Worm (Caenorhabditis elegans) whole organism, L4 larva: Measurements from ENCODE around the gene spp-27.

Experiments
- D1046.2 ChIP-seq: fragments of 200-800 bp; sonication (Bioruptor generic); IDR thresholded peaks from 2 replicates; pipeline ENCODE4 v1.3.6; 2022; ENCODE audit warnings: missing genetic modification characterization, missing compliant biosample characterization
- F10B5.3 ChIP-seq: sonication (generic microtip); optimal IDR thresholded peaks from 2 replicates; lab custom pipeline; 2016; ENCODE audit warnings: mild to moderate bottlenecking, missing genetic modification characterization, missing compliant biosample characterization
- F26F4.8 ChIP-seq: fragments of 200-800 bp; sonication (Bioruptor generic); conservative IDR thresholded peaks from 2 replicates; pipeline ENCODE4 v1.3.6; 2022; ENCODE audit warnings: missing genetic modification characterization, missing compliant biosample characterization
- F37D6.2 ChIP-seq: sonication (generic microtip); optimal IDR thresholded peaks from 2 replicates; lab custom pipeline; 2016; ENCODE audit warnings: mild to moderate bottlenecking, missing genetic modification characterization, missing compliant biosample characterization
- T20F7.1 ChIP-seq: fragments of 200-800 bp; sonication (Bioruptor generic); optimal IDR thresholded peaks from 2 replicates; lab custom pipeline; 2018; ENCODE audit warnings: mild to moderate bottlenecking, missing genetic modification characterization, missing compliant biosample characterization
- Y105C5A.15 ChIP-seq: fragments of 200-800 bp; sonication (Bioruptor generic); IDR thresholded peaks from 2 replicates; pipeline ENCODE4 v1.3.6; 2022; ENCODE audit warnings: missing genetic modification characterization, missing compliant biosample characterization
- aha-1 ChIP-seq: fragments of 150-350 bp; peaks from one replicate; lab custom pipeline; 2014; ENCODE audit warnings: missing biosample characterization, missing genetic modification characterization
- aly-2 ChIP-seq: sonication (generic microtip); optimal IDR thresholded peaks from 2 replicates; lab custom pipeline; 2018; ENCODE audit warnings: missing biosample characterization, missing genetic modification characterization
- ama-1 ChIP-seq: fragments of 150-350 bp; optimal IDR thresholded peaks from 2 replicates; lab custom pipeline; 2014; ENCODE audit warnings: inconsistent platforms, mixed read lengths
- ceh-20 ChIP-seq: fragments of 200-800 bp; sonication (Bioruptor generic); IDR thresholded peaks from 2 replicates; pipeline ENCODE4 v1.3.6; 2022; ENCODE audit warnings: missing genetic modification reagents, missing genetic modification characterization, missing compliant biosample characterization
- ceh-28 ChIP-seq: fragments of 150-350 bp; optimal IDR thresholded peaks from 2 replicates; lab custom pipeline; 2014; ENCODE audit warnings: missing biosample characterization, missing genetic modification reagents, missing genetic modification characterization
- ceh-62 ChIP-seq: sonication (generic microtip); optimal IDR thresholded peaks from 2 replicates; lab custom pipeline; 2017; ENCODE audit warnings: missing biosample characterization, missing genetic modification characterization
- ctbp-1 ChIP-seq: fragments of 200-800 bp; sonication (Bioruptor generic); IDR thresholded peaks from 2 replicates; pipeline ENCODE4 v1.3.6; 2022; ENCODE audit warnings: missing genetic modification reagents, missing genetic modification characterization, missing compliant biosample characterization
- daf-12 ChIP-seq: fragments of 150-350 bp; optimal IDR thresholded peaks from 2 replicates; lab custom pipeline; 2014; ENCODE audit warnings: missing biosample characterization, missing genetic modification reagents, missing genetic modification characterization
- daf-16 ChIP-seq, 3 experiments: sonication (generic microtip); optimal IDR thresholded peaks; 2 replicates each; lab custom pipeline; 2016 to 2017; ENCODE audit warnings: missing genetic modification characterization in 3 of 3, missing genetic modification reagents in 3 of 3, mild to moderate bottlenecking in 2 of 3, missing compliant biosample characterization in 2 of 3, missing biosample characterization in 1 of 3, moderate library complexity in 1 of 3
- daf-8 ChIP-seq: fragments of 200-800 bp; sonication (Bioruptor generic); IDR thresholded peaks from 2 replicates; pipeline ENCODE4 v1.3.6; 2022; ENCODE audit warnings: missing genetic modification characterization, missing compliant biosample characterization
- dmd-9 ChIP-seq: fragments of 200-800 bp; sonication (Bioruptor generic); IDR thresholded peaks from 2 replicates; pipeline ENCODE4 v1.3.6; 2022; ENCODE audit warnings: missing genetic modification reagents, missing genetic modification characterization, missing compliant biosample characterization
- dpl-1 ChIP-seq: fragments of 150-350 bp; optimal IDR thresholded peaks from 2 replicates; lab custom pipeline; 2014; ENCODE audit warnings: missing biosample characterization, missing genetic modification reagents, missing genetic modification characterization
- duxl-1 ChIP-seq: sonication (generic microtip); optimal IDR thresholded peaks from 2 replicates; lab custom pipeline; 2016; ENCODE audit warnings: mild to moderate bottlenecking, missing genetic modification characterization, moderate library complexity, missing compliant biosample characterization; ENCODE audit not compliant: poor library complexity
- dve-1 ChIP-seq: sonication (generic microtip); optimal IDR thresholded peaks from 2 replicates; lab custom pipeline; 2017; ENCODE audit warnings: antibody characterized with exemption, mild to moderate bottlenecking, missing genetic modification characterization, missing compliant biosample characterization; ENCODE audit not compliant: insufficient read depth
- fos-1 ChIP-seq: fragments of 150-350 bp; optimal IDR thresholded peaks from 2 replicates; lab custom pipeline; 2014; ENCODE audit warnings: missing biosample characterization, missing genetic modification characterization
- gei-8 ChIP-seq: fragments of 200-800 bp; sonication (Bioruptor generic); optimal IDR thresholded peaks from 2 replicates; lab custom pipeline; 2018; ENCODE audit warnings: mild to moderate bottlenecking, missing genetic modification characterization, missing compliant biosample characterization
- hif-1 ChIP-seq, 2 experiments: sonication (generic microtip); optimal IDR thresholded peaks; 2 replicates each; lab custom pipeline; 2016 to 2017; ENCODE audit warnings: missing compliant biosample characterization in 2 of 2, missing genetic modification characterization in 2 of 2, missing genetic modification reagents in 2 of 2, missing genotype in 2 of 2, mild to moderate bottlenecking in 1 of 2
- hmg-1.1 ChIP-seq: fragments of 200-800 bp; sonication (Bioruptor generic); IDR thresholded peaks from 2 replicates; pipeline ENCODE4 v1.3.6; 2022; ENCODE audit warnings: missing genetic modification reagents, missing genetic modification characterization, missing compliant biosample characterization
- lin-1 ChIP-seq: fragments of 200-800 bp; sonication (Bioruptor generic); IDR thresholded peaks from 2 replicates; pipeline ENCODE4 v1.3.6; 2022; ENCODE audit warnings: missing genetic modification reagents, missing genetic modification characterization, missing compliant biosample characterization
- lin-15B ChIP-seq: fragments of 150-350 bp; sonication (generic microtip); optimal IDR thresholded peaks from 3 replicates; lab custom pipeline; 2014; ENCODE audit warnings: missing biosample characterization, missing genetic modification characterization
- lir-3 ChIP-seq: sonication (generic microtip); optimal IDR thresholded peaks from 2 replicates; lab custom pipeline; 2016; ENCODE audit warnings: mild to moderate bottlenecking, missing genetic modification characterization, missing compliant biosample characterization
- mep-1 ChIP-seq: fragments of 150-350 bp; sonication (generic microtip); optimal IDR thresholded peaks from 3 replicates; lab custom pipeline; 2014; ENCODE audit warnings: missing biosample characterization, missing genetic modification characterization
- mxl-2 ChIP-seq: fragments of 200-800 bp; sonication (Bioruptor generic); conservative IDR thresholded peaks from 2 replicates; pipeline ENCODE4 v1.3.6; 2022; ENCODE audit warnings: missing genetic modification reagents, missing genetic modification characterization, missing compliant biosample characterization
- mxl-3 ChIP-seq: fragments of 200-800 bp; sonication (Bioruptor generic); optimal IDR thresholded peaks from 2 replicates; lab custom pipeline; 2018; ENCODE audit warnings: mild to moderate bottlenecking, missing genetic modification characterization, missing compliant biosample characterization
- nhr-10 ChIP-seq: fragments of 150-350 bp; optimal IDR thresholded peaks from 2 replicates; lab custom pipeline; 2014; ENCODE audit warnings: missing biosample characterization, missing genetic modification characterization
- nhr-11 ChIP-seq: fragments of 150-350 bp; optimal IDR thresholded peaks from 2 replicates; lab custom pipeline; 2014; ENCODE audit warnings: missing biosample characterization, missing genetic modification characterization
- nhr-237 ChIP-seq: sonication (generic microtip); optimal IDR thresholded peaks from 2 replicates; lab custom pipeline; 2017; ENCODE audit warnings: missing biosample characterization, missing genetic modification characterization
- nhr-28 ChIP-seq: fragments of 150-350 bp; optimal IDR thresholded peaks from 2 replicates; lab custom pipeline; 2014; ENCODE audit warnings: missing biosample characterization, missing genetic modification characterization
- php-3 ChIP-seq: fragments of 200-800 bp; sonication (Bioruptor generic); IDR thresholded peaks from 2 replicates; pipeline ENCODE4 v1.3.6; 2022; ENCODE audit warnings: missing genetic modification reagents, missing genetic modification characterization, missing compliant biosample characterization
- pqm-1 ChIP-seq: sonication (generic microtip); optimal IDR thresholded peaks from 2 replicates; lab custom pipeline; 2017; ENCODE audit warnings: missing biosample characterization, missing genetic modification characterization
- sdz-12 ChIP-seq: fragments of 200-800 bp; sonication (Bioruptor generic); optimal IDR thresholded peaks from 2 replicates; lab custom pipeline; 2018; ENCODE audit warnings: mild to moderate bottlenecking, missing genetic modification characterization, missing compliant biosample characterization
- skn-1 ChIP-seq: fragments of 150-350 bp; optimal IDR thresholded peaks from 2 replicates; lab custom pipeline; 2014; ENCODE audit warnings: missing biosample characterization, missing genetic modification characterization
- snpc-4 ChIP-seq: fragments of 150-350 bp; optimal IDR thresholded peaks from 2 replicates; lab custom pipeline; 2014; ENCODE audit warnings: missing biosample characterization, missing genetic modification characterization
- spr-3 ChIP-seq: fragments of 200-800 bp; sonication (Bioruptor generic); optimal IDR thresholded peaks from 2 replicates; lab custom pipeline; 2018; ENCODE audit warnings: mild to moderate bottlenecking, missing genetic modification characterization, missing compliant biosample characterization
- tag-97 ChIP-seq: fragments of 200-800 bp; sonication (Bioruptor generic); IDR thresholded peaks from 2 replicates; pipeline ENCODE4 v1.3.6; 2022; ENCODE audit warnings: missing genetic modification characterization, missing compliant biosample characterization
- unc-39 ChIP-seq: sonication (generic microtip); optimal IDR thresholded peaks from 2 replicates; lab custom pipeline; 2017; ENCODE audit warnings: missing biosample characterization, missing genetic modification characterization
- unc-62 ChIP-seq, 3 experiments: fragments of 150-350 bp in 1 of 3; sonication (generic microtip); optimal IDR thresholded peaks in 2 of 3; peaks in 1 of 3; 1 replicate in 1 of 3; 2 replicates in 2 of 3; lab custom pipeline; 2014 to 2017; ENCODE audit warnings: missing biosample characterization in 3 of 3, missing genetic modification characterization in 3 of 3, missing genetic modification reagents in 3 of 3, missing genotype in 1 of 3
- vab-7 ChIP-seq: fragments of 200-800 bp; sonication (Bioruptor generic); IDR thresholded peaks from 2 replicates; pipeline ENCODE4 v1.3.6; 2022; ENCODE audit warnings: missing genetic modification reagents, missing genetic modification characterization, missing compliant biosample characterization
- zfp-2 ChIP-seq: sonication (generic microtip); optimal IDR thresholded peaks from 2 replicates; lab custom pipeline; 2016; ENCODE audit warnings: mild to moderate bottlenecking, missing genetic modification characterization, missing compliant biosample characterization
- zfp-3 ChIP-seq: fragments of 200-800 bp; sonication (Bioruptor generic); conservative IDR thresholded peaks from 2 replicates; pipeline ENCODE4 v1.3.6; 2022; ENCODE audit warnings: missing genetic modification reagents, missing genetic modification characterization, missing compliant biosample characterization
- zip-11 ChIP-seq: fragments of 200-800 bp; sonication (Bioruptor generic); IDR thresholded peaks from 2 replicates; pipeline ENCODE4 v1.3.6; 2022; ENCODE audit warnings: missing genetic modification characterization, missing compliant biosample characterization
- zip-2 ChIP-seq: fragments of 150-350 bp; optimal IDR thresholded peaks from 2 replicates; lab custom pipeline; 2014; ENCODE audit warnings: missing biosample characterization, missing genetic modification characterization
- ztf-11 ChIP-seq: fragments of 150-350 bp; optimal IDR thresholded peaks from 2 replicates; lab custom pipeline; 2014; ENCODE audit warnings: missing biosample characterization, missing genetic modification characterization

spp-27 gene

DNA sequence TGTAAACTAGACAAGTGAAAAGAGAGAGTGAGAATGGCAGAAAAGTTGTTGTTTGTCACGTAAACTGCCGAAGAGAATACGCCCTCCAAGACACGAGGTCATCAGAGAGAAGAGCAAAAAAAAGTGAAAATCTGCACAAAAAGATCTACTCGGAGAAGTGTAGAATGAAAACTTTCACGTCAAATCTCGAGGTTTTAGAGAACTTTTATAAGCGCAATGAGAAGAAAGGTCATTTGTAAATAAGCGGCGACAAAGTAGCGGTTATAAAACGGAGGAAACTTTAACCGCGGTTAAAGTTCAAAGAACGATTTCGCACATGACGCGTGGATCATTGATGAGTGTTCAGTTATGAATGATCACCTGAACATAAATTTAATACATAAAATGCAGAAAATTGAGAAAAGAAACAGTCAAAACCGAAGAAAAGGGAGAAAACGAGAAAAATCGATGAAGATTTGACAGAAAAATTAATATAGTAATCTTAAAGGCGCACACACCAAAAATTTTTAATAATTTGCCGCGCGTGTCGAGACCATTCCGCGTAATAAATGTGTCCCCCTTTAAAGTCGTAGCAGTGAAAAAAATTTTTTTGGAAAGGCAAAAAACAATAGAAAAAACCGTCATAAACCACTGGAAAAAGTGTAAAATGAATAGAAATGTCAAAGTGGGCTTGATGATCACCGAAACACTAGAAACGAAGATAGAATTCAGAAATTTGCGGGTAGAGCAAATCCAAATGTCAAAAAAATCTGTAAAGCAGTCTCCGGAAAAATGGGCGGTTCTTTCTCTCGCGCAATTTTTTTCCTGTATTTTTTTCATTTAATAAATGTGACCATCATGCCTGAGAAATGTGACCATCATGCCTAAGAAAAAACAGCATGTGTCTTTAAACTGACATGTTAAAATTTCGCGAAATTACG, 39.4 kb downstream of the spp-27 start:
- TF ChIP-seq dpl-1 (no peak), ceh-20 (GFP tag; lab: Robert Waterston, UW) (peak; percentile 56; the same call in 1 of the 2 replicates), nhr-28 (peak; percentile 38), daf-12 (tag; lab: Kevin White, UChicago) (no peak), pqm-1 (tag; lab: Kevin White, UChicago) (no peak), aly-2 (tag; lab: Kevin White, UChicago) (no peak), unc-62 (GFP tag; optimal IDR thresholded peaks at IDR 0.05 in 1 of 2; lab: Kevin White, UChicago) (peak in 1 of 2 experiments; percentile 98), unc-62 (tag; optimal IDR thresholded peaks at IDR 0.05; lab: Kevin White, UChicago) (no peak), php-3 (GFP tag; lab: Robert Waterston, UW) (0 out of 2 replicates have a peak, but pooled peaks have one; percentile 18), dve-1 (tag; lab: Kevin White, UChicago) (peak; percentile 81), F26F4.8 (GFP tag; lab: Robert Waterston, UW) (no peak), zip-2 (tag; lab: Kevin White, UChicago) (no peak), spr-3 (GFP tag; lab: Kevin White, UChicago) (no peak), vab-7 (GFP tag; lab: Robert Waterston, UW) (no peak), fos-1 (tag; lab: Kevin White, UChicago) (no peak), mxl-2 (GFP tag; lab: Robert Waterston, UW) (no peak), daf-16 (GFP tag; optimal IDR thresholded peaks at IDR 0.05; lab: Kevin White, UChicago) (no peak), daf-16 (tag; optimal IDR thresholded peaks at IDR 0.05; lab: Kevin White, UChicago) (peak; percentile 10), ceh-28 (no peak), mxl-3 (peak; percentile 47), snpc-4 (tag; lab: Kevin White, UChicago) (no peak), ceh-62 (tag; lab: Kevin White, UChicago) (no peak), lir-3 (no peak), skn-1 (tag; lab: Kevin White, UChicago) (no peak), ztf-11 (tag; lab: Kevin White, UChicago) (no peak), ctbp-1 (GFP tag; lab: Robert Waterston, UW) (0 out of 2 replicates have a peak, but pooled peaks have one; percentile 21), lin-1 (GFP tag; lab: Robert Waterston, UW) (no peak), F37D6.2 (tag; lab: Kevin White, UChicago) (no peak), zip-11 (GFP tag; lab: Robert Waterston, UW) (no peak), zfp-2 (no peak), F10B5.3 (tag; lab: Kevin White, UChicago) (no peak), tag-97 (GFP tag; lab: Robert Waterston, UW) (no peak), hif-1 (tag; optimal IDR thresholded peaks at IDR 0.05; lab: Kevin White, UChicago) (peak; percentile 85 to 99), gei-8 (GFP tag; lab: Kevin White, UChicago) (no peak), ama-1 (lab: Kevin White, UChicago) (peak; percentile 88), nhr-11 (tag; lab: Kevin White, UChicago) (no peak), daf-8 (no peak), T20F7.1 (GFP tag; lab: Kevin White, UChicago) (no peak), sdz-12 (no peak), mep-1 (peak; percentile 81), lin-15B (tag; lab: Kevin White, UChicago) (no peak), D1046.2 (GFP tag; lab: Robert Waterston, UW) (no peak), hmg-1.1 (GFP tag; lab: Robert Waterston, UW) (no peak), nhr-10 (no peak), zfp-3 (GFP tag; lab: Robert Waterston, UW) (no peak), nhr-237 (tag; lab: Kevin White, UChicago) (no peak), dmd-9 (GFP tag; lab: Robert Waterston, UW) (no peak), unc-39 (tag; lab: Kevin White, UChicago) (no peak), aha-1 (tag; lab: Kevin White, UChicago) (peak; percentile 99), Y105C5A.15 (GFP tag; lab: Robert Waterston, UW) (no peak), duxl-1 (no peak)
